Fruit fly (Drosophila melanogaster) whole organism, embryonic: Measurements from ENCODE around the gene CG5157.

Source experiments
- Atf6 ChIP-seq: fragments of 200-800 bp; sonication (Bioruptor generic); IDR thresholded peaks from 2 replicates; pipeline ENCODE4 v1.3.6; 2022; ENCODE audit warnings: missing biosample characterization, missing genetic modification characterization
- Awh ChIP-seq: fragments of 200-800 bp; sonication (Bioruptor generic); IDR thresholded peaks from 2 replicates; pipeline ENCODE4, ENCODE4 v1.3.6; 2022; ENCODE audit warnings: missing biosample characterization, missing genetic modification characterization
- BtbVII ChIP-seq: fragments of 200-800 bp; sonication (Bioruptor generic); optimal IDR thresholded peaks from 3 replicates; lab custom pipeline; 2017; ENCODE audit warnings: missing biosample characterization, mild to moderate bottlenecking, missing genetic modification characterization
- CG12104 ChIP-seq: fragments of 200-800 bp; sonication (Bioruptor generic); optimal IDR thresholded peaks from 3 replicates; lab custom pipeline; 2016; ENCODE audit warnings: missing biosample characterization, missing genetic modification characterization
- CG16863 ChIP-seq: fragments of 200-800 bp; sonication (Bioruptor generic); optimal IDR thresholded peaks from 3 replicates; lab custom pipeline; 2016; ENCODE audit warnings: missing biosample characterization, missing genetic modification characterization
- CG17359 ChIP-seq: fragments of 200-800 bp; sonication (Bioruptor generic); optimal IDR thresholded peaks from 3 replicates; lab custom pipeline; 2018; ENCODE audit warnings: missing biosample characterization, mild to moderate bottlenecking, missing genetic modification characterization, moderate library complexity
- CG17361 ChIP-seq: fragments of 200-800 bp; sonication (Bioruptor generic); IDR thresholded peaks from 3 replicates; pipeline ENCODE4 v1.3.6; 2022; ENCODE audit warnings: missing biosample characterization, missing genetic modification characterization
- CG17912 ChIP-seq: fragments of 200-800 bp; sonication (Bioruptor generic); optimal IDR thresholded peaks from 2 replicates; lab custom pipeline; 2018; ENCODE audit warnings: missing biosample characterization, mild to moderate bottlenecking, missing genetic modification characterization
- CG1792 ChIP-seq: fragments of 200-800 bp; sonication (Bioruptor generic); optimal IDR thresholded peaks from 2 replicates; lab custom pipeline; 2016; ENCODE audit warnings: missing biosample characterization, missing genetic modification characterization
- CG18619 ChIP-seq: fragments of 200-800 bp; sonication (Bioruptor generic); optimal IDR thresholded peaks from 3 replicates; lab custom pipeline; 2017; ENCODE audit warnings: missing biosample characterization, mild to moderate bottlenecking, missing genetic modification characterization
- CG2202 ChIP-seq: fragments of 200-800 bp; sonication (Bioruptor generic); optimal IDR thresholded peaks from 2 replicates; lab custom pipeline; 2018; ENCODE audit warnings: missing biosample characterization, mild to moderate bottlenecking, missing genetic modification characterization
- CG2678 ChIP-seq: fragments of 200-800 bp; sonication (Bioruptor generic); optimal IDR thresholded peaks from 3 replicates; lab custom pipeline; 2019; ENCODE audit warnings: missing biosample characterization, mild to moderate bottlenecking, missing genetic modification characterization, moderate library complexity
- CG2875 ChIP-seq: fragments of 200-800 bp; sonication (Bioruptor generic); optimal IDR thresholded peaks from 2 replicates; lab custom pipeline; 2017; ENCODE audit warnings: missing biosample characterization, mild to moderate bottlenecking, missing genetic modification characterization, missing genetic modification reagents
- CG3407 ChIP-seq: fragments of 200-800 bp; sonication (Bioruptor generic); optimal IDR thresholded peaks from 2 replicates; lab custom pipeline; 2018; ENCODE audit warnings: missing biosample characterization, mild to moderate bottlenecking, missing genetic modification characterization
- CG3847 ChIP-seq: fragments of 200-800 bp; sonication (Bioruptor generic); IDR thresholded peaks from 2 replicates; pipeline ENCODE4 v1.3.6; 2022; ENCODE audit warnings: missing biosample characterization, missing genetic modification characterization
- CG4282 ChIP-seq: fragments of 200-800 bp; sonication (Bioruptor generic); optimal IDR thresholded peaks from 2 replicates; lab custom pipeline; 2016; ENCODE audit warnings: missing biosample characterization, missing genetic modification characterization
- CG4404 ChIP-seq: fragments of 200-800 bp; sonication (Bioruptor generic); IDR thresholded peaks from 2 replicates; pipeline ENCODE4 v1.3.6; 2022; ENCODE audit warnings: missing biosample characterization, missing genetic modification characterization
- CG4424 ChIP-seq: fragments of 200-800 bp; sonication (Bioruptor generic); optimal IDR thresholded peaks from 3 replicates; lab custom pipeline; 2016; ENCODE audit warnings: missing biosample characterization, missing genetic modification characterization
- CG6272 ChIP-seq: fragments of 200-800 bp; sonication (Bioruptor generic); IDR thresholded peaks from 2 replicates; pipeline ENCODE4 v1.3.6; 2022; ENCODE audit warnings: missing biosample characterization, missing genetic modification characterization
- CG8281 ChIP-seq: fragments of 200-800 bp; sonication (Bioruptor generic); optimal IDR thresholded peaks from 2 replicates; lab custom pipeline; 2018; ENCODE audit warnings: missing biosample characterization, mild to moderate bottlenecking, missing genetic modification characterization, moderate library complexity
- CG9437 ChIP-seq: fragments of 200-800 bp; sonication (Bioruptor generic); optimal IDR thresholded peaks from 2 replicates; lab custom pipeline; 2018; ENCODE audit warnings: missing biosample characterization, mild to moderate bottlenecking, missing genetic modification characterization
- D ChIP-seq, 2 experiments: fragments of 200-800 bp in 1 of 2; fragments of >200 bp in 1 of 2; sonication (Bioruptor generic) in 1 of 2; optimal IDR thresholded peaks; 2 replicates in 1 of 2; 3 replicates in 1 of 2; lab custom pipeline; 2017; ENCODE audit warnings: mild to moderate bottlenecking in 1 of 2, missing biosample characterization in 1 of 2, missing genetic modification characterization in 1 of 2, missing genetic modification reagents in 1 of 2
- Fer1 ChIP-seq: fragments of 200-800 bp; sonication (Bioruptor generic); optimal IDR thresholded peaks from 2 replicates; lab custom pipeline; 2017; ENCODE audit warnings: missing biosample characterization, mild to moderate bottlenecking, missing genetic modification characterization
- Fer2 ChIP-seq: fragments of 200-800 bp; sonication (Bioruptor generic); optimal IDR thresholded peaks from 2 replicates; lab custom pipeline; 2018; ENCODE audit warnings: missing biosample characterization, mild to moderate bottlenecking, missing genetic modification characterization, moderate library complexity
- Gsc ChIP-seq: fragments of 200-800 bp; sonication (Bioruptor generic); IDR thresholded peaks from 2 replicates; pipeline ENCODE4 v1.3.6; 2022; ENCODE audit warnings: missing biosample characterization, missing genetic modification characterization
- Hr51 ChIP-seq, 2 experiments: fragments of 200-800 bp; sonication (Bioruptor generic); optimal IDR thresholded peaks; 2 replicates in 1 of 2; 3 replicates in 1 of 2; lab custom pipeline; 2016 to 2018; ENCODE audit warnings: missing biosample characterization in 2 of 2, missing genetic modification characterization in 2 of 2, mild to moderate bottlenecking in 1 of 2, moderate library complexity in 1 of 2
- Hr78 ChIP-seq, 2 experiments: fragments of 200-800 bp in 1 of 2; fragments of >200 bp in 1 of 2; sonication (Bioruptor generic) in 1 of 2; optimal IDR thresholded peaks; 2 replicates each; lab custom pipeline; 2017 to 2019; ENCODE audit warnings: missing biosample characterization in 2 of 2, missing genetic modification characterization in 2 of 2, mild to moderate bottlenecking in 1 of 2, moderate library complexity in 1 of 2
- Mrtf ChIP-seq: fragments of 200-800 bp; sonication (Bioruptor generic); IDR thresholded peaks from 3 replicates; pipeline ENCODE4 v1.3.6; 2022; ENCODE audit warnings: missing biosample characterization, missing genetic modification characterization
- NfI ChIP-seq: fragments of 200-800 bp; sonication (Bioruptor generic); optimal IDR thresholded peaks from 3 replicates; lab custom pipeline; 2018; ENCODE audit warnings: missing biosample characterization, mild to moderate bottlenecking, missing genetic modification characterization, moderate library complexity
- PHDP ChIP-seq: fragments of 200-800 bp; sonication (Bioruptor generic); optimal IDR thresholded peaks from 3 replicates; lab custom pipeline; 2018; ENCODE audit warnings: missing biosample characterization, mild to moderate bottlenecking, missing genetic modification characterization, moderate library complexity
- Six4 ChIP-seq: fragments of 200-800 bp; sonication (Bioruptor generic); optimal IDR thresholded peaks from 2 replicates; lab custom pipeline; 2016; ENCODE audit warnings: missing biosample characterization, missing genetic modification characterization
- Sox100B ChIP-seq: fragments of 200-800 bp; sonication (Bioruptor generic); optimal IDR thresholded peaks from 3 replicates; lab custom pipeline; 2018; ENCODE audit warnings: missing biosample characterization, mild to moderate bottlenecking, missing genetic modification characterization
- Sry-β ChIP-seq: fragments of 200-800 bp; sonication (Bioruptor generic); optimal IDR thresholded peaks from 2 replicates; lab custom pipeline; 2018; ENCODE audit warnings: missing biosample characterization, mild to moderate bottlenecking, missing genetic modification characterization, moderate library complexity
- Usf ChIP-seq: fragments of 200-800 bp; sonication (Bioruptor generic); optimal IDR thresholded peaks from 2 replicates; lab custom pipeline; 2017; ENCODE audit warnings: missing genotype, missing biosample characterization, missing genetic modification characterization
- Xrp1 ChIP-seq: fragments of 200-800 bp; sonication (Bioruptor generic); IDR thresholded peaks from 2 replicates; pipeline ENCODE4 v1.3.6; 2022; ENCODE audit warnings: missing biosample characterization, missing genetic modification characterization
- ase ChIP-seq: fragments of 200-800 bp; sonication (Bioruptor generic); IDR thresholded peaks from 3 replicates; pipeline ENCODE4 v1.3.6; 2022; ENCODE audit warnings: missing biosample characterization, missing genetic modification characterization
- cg ChIP-seq: fragments of 200-800 bp; sonication (Bioruptor generic); optimal IDR thresholded peaks from 3 replicates; lab custom pipeline; 2019; ENCODE audit warnings: missing biosample characterization, mild to moderate bottlenecking, missing genetic modification characterization, moderate library complexity
- cwo ChIP-seq: fragments of 200-800 bp; sonication (Bioruptor generic); optimal IDR thresholded peaks from 3 replicates; lab custom pipeline; 2017; ENCODE audit warnings: missing biosample characterization, missing genetic modification characterization, mild to moderate bottlenecking, moderate library complexity, missing genetic modification reagents
- dm ChIP-seq: fragments of 200-800 bp; sonication (Bioruptor generic); optimal IDR thresholded peaks from 3 replicates; lab custom pipeline; 2016; ENCODE audit warnings: missing biosample characterization, missing genetic modification characterization
- esg ChIP-seq: fragments of 200-800 bp; sonication (Bioruptor generic); conservative IDR thresholded peaks from 2 replicates; pipeline ENCODE4 v1.3.6; 2022; ENCODE audit warnings: missing biosample characterization, missing genetic modification characterization
- fu2 ChIP-seq: fragments of 200-800 bp; sonication (Bioruptor generic); optimal IDR thresholded peaks from 2 replicates; lab custom pipeline; 2016; ENCODE audit warnings: missing biosample characterization, missing genetic modification characterization
- gcm2 ChIP-seq: fragments of 200-800 bp; sonication (Bioruptor generic); optimal IDR thresholded peaks from 2 replicates; lab custom pipeline; 2016; ENCODE audit warnings: missing biosample characterization, missing genetic modification characterization
- gsb ChIP-seq: fragments of 200-800 bp; sonication (Bioruptor generic); IDR thresholded peaks from 2 replicates; pipeline ENCODE4 v1.3.6; 2022; ENCODE audit warnings: missing biosample characterization, missing genetic modification characterization
- lola ChIP-seq, 3 experiments: fragments of >200 bp in 2 of 3; fragments of 200-800 bp in 1 of 3; sonication (Bioruptor generic) in 1 of 3; optimal IDR thresholded peaks; 2 replicates each; lab custom pipeline; 2017 to 2019; ENCODE audit warnings: missing biosample characterization in 3 of 3, missing genetic modification characterization in 3 of 3, mild to moderate bottlenecking in 1 of 3, moderate library complexity in 1 of 3
- ranshi ChIP-seq: fragments of 200-800 bp; sonication (Bioruptor generic); IDR thresholded peaks from 2 replicates; pipeline ENCODE4 v1.3.6; 2022; ENCODE audit warnings: missing biosample characterization, missing genetic modification characterization
- sisA ChIP-seq: fragments of 200-800 bp; sonication (Bioruptor generic); IDR thresholded peaks from 2 replicates; pipeline ENCODE4 v1.3.6; 2022; ENCODE audit warnings: missing biosample characterization, missing genetic modification characterization
- sr ChIP-seq: fragments of 200-800 bp; sonication (Bioruptor generic); IDR thresholded peaks from 3 replicates; pipeline ENCODE4 v1.3.6; 2022; ENCODE audit warnings: missing biosample characterization, missing genetic modification characterization
- unpg ChIP-seq: fragments of 200-800 bp; sonication (Bioruptor generic); optimal IDR thresholded peaks from 3 replicates; lab custom pipeline; 2018; ENCODE audit warnings: missing biosample characterization, mild to moderate bottlenecking, missing genetic modification characterization, moderate library complexity
- usp ChIP-seq: fragments of >200 bp; optimal IDR thresholded peaks from 2 replicates; lab custom pipeline; 2017; ENCODE audit warnings: missing biosample characterization, missing genetic modification characterization
- zfh2 ChIP-seq: fragments of 200-800 bp; sonication (Bioruptor generic); optimal IDR thresholded peaks from 2 replicates; lab custom pipeline; 2016; ENCODE audit warnings: missing biosample characterization, missing genetic modification characterization

The CG5157 gene

dm6 chr3L:16146539-16146934 is 8.9 kb upstream of the CG5157 start (continued):
- TF ChIP-seq CG17361: 0 out of 3 replicates have a peak, but pooled peaks have one; percentile 18
- peak; percentile 71 for TF ChIP-seq Fer1 (GFP tag; lab: Kevin White, UChicago)
- no peak for TF ChIP-seq ase (GFP tag; lab: Robert Waterston, UW)
- no peak for TF ChIP-seq CG4282 (GFP tag; lab: Kevin White, UChicago)
- TF ChIP-seq dm: no peak
- TF ChIP-seq BtbVII (GFP tag; lab: Kevin White, UChicago): no peak
- no peak for TF ChIP-seq CG6272
- TF ChIP-seq fu2: no peak
- TF ChIP-seq sr: peak; percentile 37; the same call in 1 of the 3 replicates
- no peak for TF ChIP-seq D (optimal IDR thresholded peaks at IDR 0.05; lab: Kevin White, UChicago)
- no peak for TF ChIP-seq D (GFP tag; optimal IDR thresholded peaks at IDR 0.05; lab: Kevin White, UChicago)
- TF ChIP-seq Sry-β (GFP tag; lab: Kevin White, UChicago): no peak
- TF ChIP-seq CG9437 (GFP tag; lab: Kevin White, UChicago): peak; percentile 19
- no peak for TF ChIP-seq CG2875 (GFP tag; lab: Kevin White, UChicago)
- no peak for TF ChIP-seq cg (GFP tag; lab: Kevin White, UChicago)
- peak; percentile 49 for TF ChIP-seq unpg (GFP tag; lab: Kevin White, UChicago)
- no peak for TF ChIP-seq usp
- peak; percentile 56 for TF ChIP-seq PHDP (tag; lab: Kevin White, UChicago)
- peak; percentile 2 for TF ChIP-seq Sox100B (GFP tag; lab: Kevin White, UChicago)
- TF ChIP-seq CG3407 (GFP tag; lab: Kevin White, UChicago): no peak
- 0 out of 2 replicates have a peak, but pooled peaks have one; percentile 26 for TF ChIP-seq CG3847 (GFP tag; lab: Robert Waterston, UW)
- TF ChIP-seq NfI (GFP tag; lab: Kevin White, UChicago): peak; percentile 43
- no peak for TF ChIP-seq CG18619
- TF ChIP-seq Hr78 (GFP tag; optimal IDR thresholded peaks at IDR 0.05; lab: Kevin White, UChicago): no peak
- peak; percentile 19 for TF ChIP-seq Fer2
- no peak for TF ChIP-seq Xrp1 (GFP tag; lab: Robert Waterston, UW)
- no peak for TF ChIP-seq Usf (GFP tag; lab: Kevin White, UChicago)
- peak in 1 of 3 experiments; percentile 12 for TF ChIP-seq lola (GFP tag; optimal IDR thresholded peaks at IDR 0.05; lab: Kevin White, UChicago)
- TF ChIP-seq Six4 (GFP tag; lab: Kevin White, UChicago): no peak
- no peak for TF ChIP-seq CG12104 (GFP tag; lab: Kevin White, UChicago)
- TF ChIP-seq ranshi (GFP tag; lab: Robert Waterston, UW): no peak
- TF ChIP-seq Gsc (GFP tag; lab: Robert Waterston, UW): no peak
- TF ChIP-seq sisA (GFP tag; lab: Robert Waterston, UW): no peak
- TF ChIP-seq Awh (GFP tag; lab: Robert Waterston, UW): no peak
- TF ChIP-seq CG17912 (GFP tag; lab: Kevin White, UChicago): no peak
- peak in 1 of 2 experiments; percentile 53 for TF ChIP-seq Hr51 (GFP tag; optimal IDR thresholded peaks at IDR 0.05; lab: Kevin White, UChicago)
- TF ChIP-seq CG1792: no peak
- TF ChIP-seq Mrtf (GFP tag; lab: Robert Waterston, UW): no peak
- 0 out of 2 replicates have a peak, but pooled peaks have one; percentile 8 for TF ChIP-seq esg
- no peak for TF ChIP-seq CG4424 (GFP tag; lab: Kevin White, UChicago)
- TF ChIP-seq CG8281 (tag; lab: Kevin White, UChicago): peak; percentile 18
- TF ChIP-seq CG2678: peak; percentile 77
- TF ChIP-seq CG4404: no peak
- peak; percentile 9 for TF ChIP-seq zfh2 (GFP tag; lab: Kevin White, UChicago)
- TF ChIP-seq CG17359 (tag; lab: Kevin White, UChicago): peak; percentile 18
- peak; percentile 41; the same call in 1 of the 2 replicates for TF ChIP-seq gsb (GFP tag; lab: Robert Waterston, UW)
- no peak for TF ChIP-seq CG2202 (tag; lab: Kevin White, UChicago)
- no peak for TF ChIP-seq CG16863
- TF ChIP-seq cwo (GFP tag; lab: Kevin White, UChicago): peak; percentile 16
- TF ChIP-seq gcm2 (GFP tag; lab: Kevin White, UChicago): no peak
- TF ChIP-seq Atf6 (GFP tag; lab: Robert Waterston, UW): peak; percentile 59
